Fruit fly (Drosophila melanogaster): Measurements from ENCODE around the gene CG9692.
A peak's percentile ranks its signal among the peaks of the same experiment; 100 is the strongest.

DNA sequence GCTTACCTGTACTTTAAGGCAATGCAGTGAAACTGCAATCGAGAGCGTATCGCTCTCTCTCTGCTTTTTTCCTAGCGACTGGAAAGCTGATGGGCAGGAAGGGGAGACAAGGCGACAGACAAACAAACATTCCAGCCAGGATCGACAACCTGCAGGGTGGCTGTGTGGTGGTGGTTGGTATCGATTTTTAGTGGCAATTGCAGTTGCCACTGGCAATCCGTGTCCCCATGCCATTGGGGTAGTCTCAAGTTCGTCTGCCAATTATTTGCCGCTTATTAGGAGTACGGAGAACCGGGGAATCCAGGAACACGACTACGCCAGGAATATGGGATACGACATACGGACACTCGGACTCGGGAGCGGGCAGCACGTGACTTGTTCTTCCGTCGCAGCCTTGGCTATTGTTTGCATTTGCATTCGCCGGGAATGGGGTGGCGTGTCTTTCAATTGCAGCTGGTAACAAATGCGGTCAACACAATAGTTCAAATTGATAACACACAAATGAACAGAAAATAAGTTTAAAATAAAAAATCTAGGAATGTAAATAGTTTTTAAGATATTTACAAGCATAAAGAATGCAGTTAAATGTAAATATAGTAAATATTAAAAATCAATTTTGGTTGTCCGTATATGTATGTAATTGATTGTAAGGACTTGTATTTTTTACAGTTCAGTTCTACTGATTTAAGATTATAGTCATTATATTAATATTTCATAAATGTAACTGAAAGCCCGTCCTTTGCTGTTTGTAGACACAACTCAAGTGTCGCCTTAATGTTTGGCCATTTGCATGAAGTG is 42.0 kb downstream of the CG9692 start:
- no peak for TF ChIP-seq CG7372 (GFP tag; IDR thresholded peaks at IDR 0.05)
- TF ChIP-seq C15 (GFP tag; IDR thresholded peaks at IDR 0.05), result no peak
- TF ChIP-seq tap (tag; optimal IDR thresholded peaks at IDR 0.05), result no peak
- TF ChIP-seq zf30C (GFP tag; optimal IDR thresholded peaks at IDR 0.05), result no peak
- no peak for TF ChIP-seq grn (GFP tag; optimal IDR thresholded peaks at IDR 0.05)
- no peak for TF ChIP-seq CG2120 (GFP tag; optimal IDR thresholded peaks at IDR 0.05)
- TF ChIP-seq corto (GFP tag; optimal IDR thresholded peaks at IDR 0.05), result no peak
- TF ChIP-seq Blimp-1 (GFP tag; optimal IDR thresholded peaks at IDR 0.05), result peak; percentile 64
- TF ChIP-seq h (optimal IDR thresholded peaks at IDR 0.05), result no peak
- no peak for TF ChIP-seq sqz (GFP tag; optimal IDR thresholded peaks at IDR 0.05)

All from whole organism, embryonic.